Worm (Caenorhabditis elegans) whole organism, late embryonic: Measurements from ENCODE around the gene K10C2.8.

Source experiments
- C38D4.7 ChIP-seq: fragments of 200-800 bp; sonication (Bioruptor generic); optimal IDR thresholded peaks from 2 replicates; lab custom pipeline; 2018; ENCODE audit warnings: mild to moderate bottlenecking, missing genetic modification characterization, moderate library complexity, missing compliant biosample characterization
- ama-1 ChIP-seq: fragments of 150-350 bp; optimal IDR thresholded peaks from 2 replicates; lab custom pipeline; 2014
- ceh-34 ChIP-seq: sonication (generic microtip); optimal IDR thresholded peaks from 2 replicates; lab custom pipeline; 2016; ENCODE audit warnings: mild to moderate bottlenecking, missing genetic modification characterization, missing compliant biosample characterization
- fkh-10 ChIP-seq: fragments of 150-350 bp; optimal IDR thresholded peaks from 2 replicates; lab custom pipeline; 2014; ENCODE audit warnings: missing biosample characterization, missing genetic modification reagents, missing genetic modification characterization
- hlh-6 ChIP-seq: sonication (generic microtip); optimal IDR thresholded peaks from 2 replicates; lab custom pipeline; 2016; ENCODE audit warnings: missing genotype, missing genetic modification characterization, missing compliant biosample characterization
- nhr-11 ChIP-seq: fragments of 150-350 bp; optimal IDR thresholded peaks from 2 replicates; lab custom pipeline; 2014; ENCODE audit warnings: missing biosample characterization, missing genetic modification characterization
- pag-3 ChIP-seq: sonication (generic microtip); optimal IDR thresholded peaks from 2 replicates; lab custom pipeline; 2016; ENCODE audit warnings: missing compliant biosample characterization, missing genetic modification characterization, borderline replicate concordance
- pha-4 ChIP-seq: fragments of 150-350 bp; optimal IDR thresholded peaks from 2 replicates; lab custom pipeline; 2018; ENCODE audit warnings: missing biosample characterization, missing genetic modification reagents, missing genetic modification characterization
- unc-55 ChIP-seq: sonication (generic microtip); optimal IDR thresholded peaks from 2 replicates; lab custom pipeline; 2017; ENCODE audit warnings: missing biosample characterization, missing genetic modification reagents, missing genetic modification characterization
- unc-86 ChIP-seq: sonication (generic microtip); optimal IDR thresholded peaks from 2 replicates; lab custom pipeline; 2016; ENCODE audit warnings: missing genetic modification characterization, missing compliant biosample characterization

- TF ChIP-seq unc-86 (tag; lab: Kevin White, UChicago) (no peak), pha-4 (tag; lab: Kevin White, UChicago) (no peak), fkh-10 (GFP tag; lab: Kevin White, UChicago) (no peak), pag-3 (tag; lab: Kevin White, UChicago) (no peak), nhr-11 (tag; lab: Kevin White, UChicago) (no peak), C38D4.7 (no peak), ama-1 (lab: Kevin White, UChicago) (no peak), ceh-34 (tag; lab: Kevin White, UChicago) (no peak), unc-55 (GFP tag; lab: Kevin White, UChicago) (no peak), hlh-6 (tag; lab: Kevin White, UChicago) (no peak)
Measured at ce11 chrX:6405905-6406304, 31.5 kb downstream of the K10C2.8 start.
